Fruit fly (Drosophila melanogaster) Kc167 (cell line): ENCODE data around the gene CecA2.

Experiments used
- Myc ChIP-seq: fragments of >200 bp; optimal IDR thresholded peaks from 2 replicates; lab custom pipeline; 2017; ENCODE audit warnings: missing external identifiers
- h ChIP-seq: fragments of >200 bp; optimal IDR thresholded peaks from 3 replicates; lab custom pipeline; 2018; ENCODE audit warnings: missing external identifiers
- insv ChIP-seq: fragments of >200 bp; optimal IDR thresholded peaks from 3 replicates; lab custom pipeline; 2018; ENCODE audit warnings: missing external identifiers
- ttk ChIP-seq: sonication (Bioruptor generic); optimal IDR thresholded peaks from 2 replicates; lab custom pipeline; 2017; ENCODE audit warnings: missing external identifiers

dm6 chr3R:30202898-30203103 lies 9.2 kb upstream of the CecA2 start, which contains the start of gene CG9743:
- TF ChIP-seq insv (lab: Kevin White, UChicago) (no peak), h (lab: Kevin White, UChicago) (no peak), Myc (no peak), ttk (lab: Kevin White, UChicago) (no peak)
